Fruit fly (Drosophila melanogaster) whole organism, embryonic: ENCODE results near the gene wek.

Experiments
- Ada2b ChIP-seq: fragments of 200-800 bp; sonication (Bioruptor generic); IDR thresholded peaks from 2 replicates; pipeline ENCODE4 v1.3.6; 2022; ENCODE audit warnings: missing biosample characterization, missing genetic modification characterization
- Awh ChIP-seq: fragments of 200-800 bp; sonication (Bioruptor generic); IDR thresholded peaks from 2 replicates; pipeline ENCODE4, ENCODE4 v1.3.6; 2022; ENCODE audit warnings: missing biosample characterization, missing genetic modification characterization
- BEAF-32 ChIP-seq: fragments of 200-800 bp; sonication (Bioruptor generic); optimal IDR thresholded peaks from 3 replicates; lab custom pipeline; 2017; ENCODE audit warnings: missing biosample characterization, missing genetic modification characterization, mild to moderate bottlenecking, moderate library complexity, missing genetic modification reagents
- Bdp1 ChIP-seq: fragments of 200-800 bp; sonication (Bioruptor generic); optimal IDR thresholded peaks from 3 replicates; lab custom pipeline; 2016; ENCODE audit warnings: missing biosample characterization, missing genetic modification characterization
- CG10654 ChIP-seq: fragments of 200-800 bp; sonication (Bioruptor generic); optimal IDR thresholded peaks from 2 replicates; lab custom pipeline; 2016; ENCODE audit warnings: missing biosample characterization, missing genetic modification characterization
- CG11456 ChIP-seq: fragments of 200-800 bp; sonication (Bioruptor generic); IDR thresholded peaks from 3 replicates; pipeline ENCODE4 v1.3.6; 2022; ENCODE audit warnings: missing biosample characterization, missing genetic modification characterization
- CG11723 ChIP-seq: fragments of 200-800 bp; sonication (Bioruptor generic); optimal IDR thresholded peaks from 2 replicates; lab custom pipeline; 2017; ENCODE audit warnings: missing biosample characterization, mild to moderate bottlenecking, missing genetic modification characterization
- CG12659 ChIP-seq: fragments of 200-800 bp; sonication (Bioruptor generic); optimal IDR thresholded peaks from 3 replicates; lab custom pipeline; 2017; ENCODE audit warnings: mild to moderate bottlenecking, missing biosample characterization, missing genetic modification reagents, missing genetic modification characterization
- CG14710 ChIP-seq: fragments of 200-800 bp; sonication (Bioruptor generic); optimal IDR thresholded peaks from 3 replicates; lab custom pipeline; 2019; ENCODE audit warnings: missing biosample characterization, mild to moderate bottlenecking, missing genetic modification characterization, moderate library complexity
- CG1603 ChIP-seq: fragments of 200-800 bp; sonication (Bioruptor generic); optimal IDR thresholded peaks from 2 replicates; lab custom pipeline; 2019; ENCODE audit warnings: missing biosample characterization, mild to moderate bottlenecking, missing genetic modification characterization, moderate library complexity
- CG17912 ChIP-seq: fragments of 200-800 bp; sonication (Bioruptor generic); optimal IDR thresholded peaks from 2 replicates; lab custom pipeline; 2018; ENCODE audit warnings: missing biosample characterization, mild to moderate bottlenecking, missing genetic modification characterization
- CG18011 ChIP-seq: fragments of 200-800 bp; sonication (Bioruptor generic); optimal IDR thresholded peaks from 2 replicates; lab custom pipeline; 2017; ENCODE audit warnings: missing biosample characterization, missing genetic modification characterization, mild to moderate bottlenecking, moderate library complexity, missing genotype
- CG2120 ChIP-seq: fragments of 200-800 bp; sonication (Bioruptor generic); optimal IDR thresholded peaks from 3 replicates; lab custom pipeline; 2016; ENCODE audit warnings: missing biosample characterization, missing genetic modification characterization
- CG2129 ChIP-seq: fragments of 200-800 bp; sonication (Bioruptor generic); IDR thresholded peaks from 2 replicates; pipeline ENCODE4 v1.3.6; 2022; ENCODE audit warnings: missing biosample characterization, missing genetic modification characterization; ENCODE audit not compliant: partially characterized antibody
- CG30403 ChIP-seq: fragments of 200-800 bp; sonication (Bioruptor generic); optimal IDR thresholded peaks from 3 replicates; lab custom pipeline; 2016; ENCODE audit warnings: missing biosample characterization, missing genetic modification characterization
- CG32532 ChIP-seq: fragments of 200-800 bp; sonication (Bioruptor generic); IDR thresholded peaks from 2 replicates; pipeline ENCODE4 v1.3.6; 2022; ENCODE audit warnings: missing biosample characterization, missing genetic modification characterization
- CG32767 ChIP-seq: fragments of 200-800 bp; sonication (Bioruptor generic); IDR thresholded peaks from 2 replicates; pipeline ENCODE4 v1.3.6; 2022; ENCODE audit warnings: missing biosample characterization, missing genetic modification characterization
- CG32772 ChIP-seq: fragments of 200-800 bp; sonication (Bioruptor generic); IDR thresholded peaks from 2 replicates; pipeline ENCODE4 v1.3.6; 2022; ENCODE audit warnings: missing biosample characterization, missing genetic modification characterization
- CG3847 ChIP-seq: fragments of 200-800 bp; sonication (Bioruptor generic); IDR thresholded peaks from 2 replicates; pipeline ENCODE4 v1.3.6; 2022; ENCODE audit warnings: missing biosample characterization, missing genetic modification characterization
- CG7372 ChIP-seq: fragments of 200-800 bp; sonication (Bioruptor generic); IDR thresholded peaks from 2 replicates; pipeline ENCODE4 v1.3.6; 2022; ENCODE audit warnings: missing biosample characterization, missing genetic modification characterization
- CG8089 ChIP-seq: fragments of 200-800 bp; sonication (Bioruptor generic); optimal IDR thresholded peaks from 3 replicates; lab custom pipeline; 2016; ENCODE audit warnings: missing biosample characterization, missing genetic modification characterization
- CG8290 ChIP-seq, 3 experiments: fragments of 200-800 bp; sonication (Bioruptor generic); optimal IDR thresholded peaks; 2 replicates each; lab custom pipeline; 2016 to 2019; ENCODE audit warnings: missing biosample characterization in 3 of 3, missing genetic modification characterization in 3 of 3, mild to moderate bottlenecking in 2 of 3, moderate library complexity in 1 of 3
- CG8944 ChIP-seq: fragments of 200-800 bp; sonication (Bioruptor generic); optimal IDR thresholded peaks from 3 replicates; lab custom pipeline; 2016; ENCODE audit warnings: missing biosample characterization, missing genetic modification characterization
- CG9215 ChIP-seq: fragments of 200-800 bp; sonication (Bioruptor generic); IDR thresholded peaks from 2 replicates; pipeline ENCODE4 v1.3.6; 2022; ENCODE audit warnings: missing biosample characterization, missing genetic modification characterization
- CkIIα-i1 ChIP-seq: fragments of 200-800 bp; sonication (Bioruptor generic); IDR thresholded peaks from 2 replicates; pipeline ENCODE4 v1.3.6; 2022; ENCODE audit warnings: missing biosample characterization, missing genetic modification characterization
- Dip3 ChIP-seq: fragments of 200-800 bp; sonication (Bioruptor generic); optimal IDR thresholded peaks from 3 replicates; lab custom pipeline; 2016; ENCODE audit warnings: missing biosample characterization, missing genetic modification characterization
- H2.0 ChIP-seq: fragments of 200-800 bp; sonication (Bioruptor generic); IDR thresholded peaks from 2 replicates; pipeline ENCODE4 v1.3.6; 2022; ENCODE audit warnings: missing biosample characterization, missing genetic modification characterization
- Jarid2 ChIP-seq: fragments of 200-800 bp; sonication (Bioruptor generic); optimal IDR thresholded peaks from 3 replicates; lab custom pipeline; 2017; ENCODE audit warnings: mild to moderate bottlenecking, missing biosample characterization, missing genetic modification reagents, missing genetic modification characterization
- Mad ChIP-seq: fragments of 200-800 bp; sonication (Bioruptor generic); optimal IDR thresholded peaks from 2 replicates; lab custom pipeline; 2016; ENCODE audit warnings: missing biosample characterization, missing genetic modification characterization
- NC2α ChIP-seq: fragments of 200-800 bp; sonication (Bioruptor generic); optimal IDR thresholded peaks from 2 replicates; lab custom pipeline; 2016; ENCODE audit warnings: missing biosample characterization, missing genetic modification characterization
- Pdp1 ChIP-seq, 2 experiments: fragments of 200-800 bp; sonication (Bioruptor generic); optimal IDR thresholded peaks; 3 replicates each; lab custom pipeline; 2016; ENCODE audit warnings: missing biosample characterization in 2 of 2, missing genetic modification characterization in 2 of 2, mild to moderate bottlenecking in 1 of 2, moderate library complexity in 1 of 2
- Poxn ChIP-seq: fragments of 200-800 bp; sonication (Bioruptor generic); IDR thresholded peaks from 2 replicates; pipeline ENCODE4 v1.3.6; 2022; ENCODE audit warnings: missing biosample characterization, missing genetic modification characterization
- Rfx ChIP-seq: fragments of 200-800 bp; sonication (Bioruptor generic); IDR thresholded peaks from 2 replicates; pipeline ENCODE4 v1.3.6; 2022; ENCODE audit warnings: missing biosample characterization, missing genetic modification characterization
- Scr ChIP-seq: fragments of 200-800 bp; sonication (Bioruptor generic); IDR thresholded peaks from 2 replicates; pipeline ENCODE4 v1.3.6; 2022; ENCODE audit warnings: missing biosample characterization, missing genetic modification characterization; ENCODE audit not compliant: partially characterized antibody
- Trl ChIP-seq, 3 experiments: fragments of >200 bp in 2 of 3; fragments of 200-800 bp in 1 of 3; sonication (Bioruptor generic) in 1 of 3; optimal IDR thresholded peaks; 2 replicates in 1 of 3; 3 replicates in 2 of 3; lab custom pipeline; 2016 to 2017; ENCODE audit warnings: missing biosample characterization in 1 of 3, missing genetic modification characterization in 1 of 3
- ato ChIP-seq: fragments of 200-800 bp; sonication (Bioruptor generic); IDR thresholded peaks from 2 replicates; pipeline ENCODE4 v1.3.6; 2022; ENCODE audit warnings: missing biosample characterization, missing genetic modification characterization; ENCODE audit not compliant: partially characterized antibody
- br ChIP-seq: fragments of >200 bp; optimal IDR thresholded peaks from 2 replicates; lab custom pipeline; 2017
- chif ChIP-seq, 2 experiments: fragments of 200-800 bp; sonication (Bioruptor generic); optimal IDR thresholded peaks; 3 replicates each; lab custom pipeline; 2016; ENCODE audit warnings: missing biosample characterization in 2 of 2, missing genetic modification characterization in 2 of 2
- chn ChIP-seq: fragments of 200-800 bp; sonication (Bioruptor generic); optimal IDR thresholded peaks from 2 replicates; lab custom pipeline; 2016; ENCODE audit warnings: missing biosample characterization, missing genetic modification characterization
- ci ChIP-seq: fragments of 200-800 bp; sonication (Bioruptor generic); IDR thresholded peaks from 3 replicates; pipeline ENCODE4 v1.3.6; 2022; ENCODE audit warnings: missing biosample characterization, missing genetic modification characterization
- dmrt11E ChIP-seq: fragments of 200-800 bp; sonication (Bioruptor generic); optimal IDR thresholded peaks from 3 replicates; lab custom pipeline; 2018; ENCODE audit warnings: missing biosample characterization, mild to moderate bottlenecking, missing genetic modification characterization, moderate library complexity
- dysf ChIP-seq: fragments of 200-800 bp; sonication (Bioruptor generic); IDR thresholded peaks from 3 replicates; pipeline ENCODE4 v1.3.6; 2022; ENCODE audit warnings: missing biosample characterization, missing genetic modification characterization
- her ChIP-seq: fragments of 200-800 bp; sonication (Bioruptor generic); optimal IDR thresholded peaks from 2 replicates; lab custom pipeline; 2016; ENCODE audit warnings: missing biosample characterization, missing genetic modification characterization
- hkb ChIP-seq, 2 experiments: fragments of 200-800 bp in 1 of 2; fragments of >200 bp in 1 of 2; sonication (Bioruptor generic) in 1 of 2; IDR thresholded peaks in 1 of 2; optimal IDR thresholded peaks in 1 of 2; 2 replicates each; pipeline versions ENCODE4 v1.3.6 to Lab custom; 2017 to 2022; ENCODE audit warnings: missing biosample characterization in 1 of 2, missing genetic modification characterization in 1 of 2
- org-1 ChIP-seq: fragments of 200-800 bp; sonication (Bioruptor generic); optimal IDR thresholded peaks from 2 replicates; lab custom pipeline; 2017; ENCODE audit warnings: missing biosample characterization, missing genetic modification characterization
- phol ChIP-seq: fragments of 200-800 bp; sonication (Bioruptor generic); optimal IDR thresholded peaks from 3 replicates; lab custom pipeline; 2018; ENCODE audit warnings: missing biosample characterization, mild to moderate bottlenecking, missing genetic modification characterization, moderate library complexity
- sisA ChIP-seq: fragments of 200-800 bp; sonication (Bioruptor generic); IDR thresholded peaks from 2 replicates; pipeline ENCODE4 v1.3.6; 2022; ENCODE audit warnings: missing biosample characterization, missing genetic modification characterization
- so ChIP-seq: fragments of 200-800 bp; sonication (Bioruptor generic); IDR thresholded peaks from 3 replicates; pipeline ENCODE4 v1.3.6; 2022; ENCODE audit warnings: missing biosample characterization, missing genetic modification characterization

The wek gene

DNA sequence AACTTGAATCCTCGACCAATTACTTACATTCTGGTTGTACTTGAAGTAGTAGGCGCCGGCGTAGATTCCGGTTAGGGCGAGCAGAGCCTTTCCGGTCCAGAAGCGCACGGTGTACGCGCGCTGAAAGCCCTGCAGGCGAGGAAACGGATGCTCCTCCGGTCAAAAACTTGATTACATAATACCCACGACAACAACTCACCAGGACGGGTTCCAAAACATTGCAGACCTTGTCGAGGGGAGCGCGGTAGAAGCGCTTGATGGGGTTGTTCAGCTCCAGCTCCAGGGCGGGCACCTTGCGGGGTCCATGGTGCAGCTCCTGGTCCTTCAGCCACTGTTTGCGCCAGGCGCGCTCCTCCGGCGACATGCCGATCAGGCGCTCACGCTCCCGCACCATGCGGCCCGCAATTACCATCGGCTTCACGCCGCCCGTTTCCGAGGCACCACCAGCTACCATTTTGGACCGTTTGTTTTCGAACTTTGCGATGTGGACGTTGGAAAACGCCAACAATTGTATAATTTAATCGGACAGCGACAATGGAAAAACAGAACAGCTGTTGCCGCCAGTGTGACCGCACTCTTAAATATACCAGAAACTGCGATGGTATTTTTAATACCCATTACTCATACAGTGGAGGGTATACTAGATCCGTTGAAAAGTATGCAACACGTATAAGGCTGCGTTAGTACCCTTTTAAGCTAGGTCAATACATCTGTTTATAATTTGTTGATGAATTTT lies 17.5 kb downstream of the wek start, which contains the start of gene ND-B17:
Gene ND-B17 (minus strand): TSS at position 556 of the 736 bp plus-strand sequence.
- TF ChIP-seq Rfx (GFP tag; lab: Robert Waterston, UW), result peak; percentile 81
- 0 out of 3 replicates have a peak, but pooled peaks have one; percentile 7 for TF ChIP-seq so
- TF ChIP-seq dmrt11E (tag; lab: Kevin White, UChicago), result peak; percentile 34
- TF ChIP-seq br (lab: Kevin White, UChicago), result no peak
- peak; percentile 6 for TF ChIP-seq Bdp1
- TF ChIP-seq dysf (GFP tag; lab: Robert Waterston, UW), result 0 out of 3 replicates have a peak, but pooled peaks have one; percentile 31
- peak in 1 of 2 experiments; percentile 59 for TF ChIP-seq chif (GFP tag; optimal IDR thresholded peaks at IDR 0.05; lab: Kevin White, UChicago)
- TF ChIP-seq Scr (GFP tag; lab: Robert Waterston, UW), result peak; percentile 31; the same call in 1 of the 2 replicates
- TF ChIP-seq Mad (GFP tag; lab: Kevin White, UChicago), result peak; percentile 62
- peak; percentile 72 for TF ChIP-seq CG1603 (tag; lab: Kevin White, UChicago)
- peak; percentile 65 for TF ChIP-seq H2.0 (GFP tag; lab: Robert Waterston, UW)
- peak; percentile 62 for TF ChIP-seq chn
- TF ChIP-seq CG10654 (GFP tag; lab: Kevin White, UChicago), result no peak
- TF ChIP-seq CG2120 (GFP tag; lab: Kevin White, UChicago), result peak; percentile 70
- TF ChIP-seq CG18011 (GFP tag; lab: Kevin White, UChicago), result no peak
- peak; percentile 57 for TF ChIP-seq CG3847 (GFP tag; lab: Robert Waterston, UW)
- peak; percentile 17 for TF ChIP-seq phol (tag; lab: Kevin White, UChicago)
- 0 out of 2 replicates have a peak, but pooled peaks have one; percentile 7 for TF ChIP-seq ato
- 0 out of 2 replicates have a peak, but pooled peaks have one; percentile 31 for TF ChIP-seq CG32767 (GFP tag; lab: Robert Waterston, UW)
- no peak for TF ChIP-seq CG2129 (GFP tag; lab: Robert Waterston, UW)
- no peak for TF ChIP-seq Trl (optimal IDR thresholded peaks at IDR 0.05; lab: Kevin White, UChicago)
- peak; percentile 66 for TF ChIP-seq Trl (GFP tag; optimal IDR thresholded peaks at IDR 0.05; lab: Kevin White, UChicago)
- TF ChIP-seq Dip3 (GFP tag; lab: Kevin White, UChicago), result peak; percentile 20
- peak; percentile 11 for TF ChIP-seq CG17912 (GFP tag; lab: Kevin White, UChicago)
- no peak for TF ChIP-seq org-1 (GFP tag; lab: Kevin White, UChicago)
- TF ChIP-seq her, result peak; percentile 24
- TF ChIP-seq CG32772 (GFP tag; lab: Robert Waterston, UW), result no peak
- TF ChIP-seq CG30403, result peak; percentile 66
- TF ChIP-seq BEAF-32 (GFP tag; lab: Kevin White, UChicago), result peak; percentile 24
- TF ChIP-seq CG14710 (tag; lab: Kevin White, UChicago), result peak; percentile 23
- TF ChIP-seq ci (GFP tag; lab: Robert Waterston, UW), result peak; percentile 82
- peak; percentile 53; the same call in 1 of the 2 replicates for TF ChIP-seq CG7372
- TF ChIP-seq Ada2b (GFP tag; lab: Robert Waterston, UW), result peak; percentile 27; the same call in 1 of the 2 replicates
- peak; percentile 29 for TF ChIP-seq hkb (optimal IDR thresholded peaks at IDR 0.05; lab: Kevin White, UChicago)
- TF ChIP-seq hkb (GFP tag; IDR thresholded peaks at IDR 0.05; lab: Robert Waterston, UW), result peak; percentile 63; the same call in 1 of the 2 replicates
- peak; percentile 79 for TF ChIP-seq CG8290 (GFP tag; optimal IDR thresholded peaks at IDR 0.05; lab: Kevin White, UChicago)
- peak; percentile 44 to 87 for TF ChIP-seq CG8290 (tag; optimal IDR thresholded peaks at IDR 0.05; lab: Kevin White, UChicago)
- TF ChIP-seq CG8089 (GFP tag; lab: Kevin White, UChicago), result peak; percentile 39
- no peak for TF ChIP-seq Poxn
- TF ChIP-seq CG9215 (GFP tag; lab: Robert Waterston, UW), result peak; percentile 64
- TF ChIP-seq CG11456 (GFP tag; lab: Robert Waterston, UW), result peak; percentile 82
- TF ChIP-seq CG11723 (GFP tag; lab: Kevin White, UChicago), result no peak
- TF ChIP-seq CG8944 (GFP tag; lab: Kevin White, UChicago), result peak; percentile 50
- TF ChIP-seq CG12659 (GFP tag; lab: Kevin White, UChicago), result peak; percentile 36
- TF ChIP-seq sisA (GFP tag; lab: Robert Waterston, UW), result peak; percentile 52
- TF ChIP-seq Jarid2 (GFP tag; lab: Kevin White, UChicago), result no peak
- TF ChIP-seq CkIIα-i1 (GFP tag; lab: Robert Waterston, UW), result no peak
- TF ChIP-seq CG32532 (GFP tag; lab: Robert Waterston, UW), result peak; percentile 68
- no peak for TF ChIP-seq NC2α
- TF ChIP-seq Awh (GFP tag; lab: Robert Waterston, UW), result 0 out of 2 replicates have a peak, but pooled peaks have one; percentile 24
- peak; percentile 48 to 95 for TF ChIP-seq Pdp1 (GFP tag; optimal IDR thresholded peaks at IDR 0.05; lab: Kevin White, UChicago)
